Worm (Caenorhabditis elegans) whole organism, L4 larva: Measurements from ENCODE around the gene egg-1.

Experiments used
- F10B5.3 ChIP-seq: sonication (generic microtip); optimal IDR thresholded peaks from 2 replicates; lab custom pipeline; 2016; ENCODE audit warnings: mild to moderate bottlenecking, missing genetic modification characterization, missing compliant biosample characterization
- F26F4.8 ChIP-seq: fragments of 200-800 bp; sonication (Bioruptor generic); conservative IDR thresholded peaks from 2 replicates; pipeline ENCODE4 v1.3.6; 2022; ENCODE audit warnings: missing genetic modification characterization, missing compliant biosample characterization
- F37D6.2 ChIP-seq: sonication (generic microtip); optimal IDR thresholded peaks from 2 replicates; lab custom pipeline; 2016; ENCODE audit warnings: mild to moderate bottlenecking, missing genetic modification characterization, missing compliant biosample characterization
- F44E2.7 ChIP-seq: fragments of 200-800 bp; sonication (Bioruptor generic); IDR thresholded peaks from 2 replicates; pipeline ENCODE4 v2.1.2; 2022; ENCODE audit warnings: missing genetic modification characterization, missing compliant biosample characterization
- Y105C5A.15 ChIP-seq: fragments of 200-800 bp; sonication (Bioruptor generic); IDR thresholded peaks from 2 replicates; pipeline ENCODE4 v1.3.6; 2022; ENCODE audit warnings: missing genetic modification characterization, missing compliant biosample characterization
- Y75B8A.6 ChIP-seq: fragments of 200-800 bp; sonication (Bioruptor generic); IDR thresholded peaks from 2 replicates; pipeline ENCODE4 v1.3.6; 2022; ENCODE audit warnings: missing genetic modification reagents, missing genetic modification characterization, missing compliant biosample characterization
- ZK337.2 ChIP-seq: fragments of 200-800 bp; sonication (Bioruptor generic); IDR thresholded peaks from 2 replicates; pipeline ENCODE4 v1.3.6; 2022; ENCODE audit warnings: missing genetic modification reagents, missing genetic modification characterization, missing compliant biosample characterization
- ZK546.5 ChIP-seq, 2 experiments: sonication (generic microtip); optimal IDR thresholded peaks; 2 replicates each; lab custom pipeline; 2017; ENCODE audit warnings: missing biosample characterization in 2 of 2, missing genetic modification characterization in 2 of 2
- aha-1 ChIP-seq: fragments of 150-350 bp; peaks from one replicate; lab custom pipeline; 2014; ENCODE audit warnings: missing biosample characterization, missing genetic modification characterization
- aly-2 ChIP-seq: sonication (generic microtip); optimal IDR thresholded peaks from 2 replicates; lab custom pipeline; 2018; ENCODE audit warnings: missing biosample characterization, missing genetic modification characterization
- ama-1 ChIP-seq: fragments of 150-350 bp; optimal IDR thresholded peaks from 2 replicates; lab custom pipeline; 2014; ENCODE audit warnings: inconsistent platforms, mixed read lengths
- arid-1 ChIP-seq: fragments of 200-800 bp; sonication (Bioruptor generic); conservative IDR thresholded peaks from 2 replicates; pipeline ENCODE4 v1.3.6; 2022; ENCODE audit warnings: missing genetic modification reagents, missing genetic modification characterization, missing compliant biosample characterization
- attf-4 ChIP-seq: sonication (generic microtip); optimal IDR thresholded peaks from 3 replicates; lab custom pipeline; 2017; ENCODE audit warnings: missing biosample characterization, missing genetic modification characterization
- ceh-28 ChIP-seq: fragments of 150-350 bp; optimal IDR thresholded peaks from 2 replicates; lab custom pipeline; 2014; ENCODE audit warnings: missing biosample characterization, missing genetic modification reagents, missing genetic modification characterization
- ceh-32 ChIP-seq: sonication (generic microtip); optimal IDR thresholded peaks from 2 replicates; lab custom pipeline; 2016; ENCODE audit warnings: mild to moderate bottlenecking, missing genetic modification characterization, missing compliant biosample characterization; ENCODE audit not compliant: poor library complexity
- ceh-82 ChIP-seq: sonication (generic microtip); optimal IDR thresholded peaks from 2 replicates; lab custom pipeline; 2017; ENCODE audit warnings: missing biosample characterization, missing genetic modification characterization
- ces-1 ChIP-seq: fragments of 150-350 bp; sonication (generic microtip); optimal IDR thresholded peaks from 4 replicates; lab custom pipeline; 2014; ENCODE audit warnings: missing biosample characterization, missing genetic modification reagents, missing genetic modification characterization
- cey-2 ChIP-seq: sonication (generic microtip); optimal IDR thresholded peaks from 3 replicates; lab custom pipeline; 2017; ENCODE audit warnings: missing genetic modification characterization, mild to moderate bottlenecking, missing compliant biosample characterization, antibody characterized with exemption, borderline replicate concordance; ENCODE audit not compliant: insufficient read depth
- daf-16 ChIP-seq, 3 experiments: sonication (generic microtip); optimal IDR thresholded peaks; 2 replicates each; lab custom pipeline; 2016 to 2017; ENCODE audit warnings: missing genetic modification characterization in 3 of 3, missing genetic modification reagents in 3 of 3, mild to moderate bottlenecking in 2 of 3, missing compliant biosample characterization in 2 of 3, missing biosample characterization in 1 of 3, moderate library complexity in 1 of 3
- dmd-8 ChIP-seq: fragments of 200-800 bp; sonication (Bioruptor generic); IDR thresholded peaks from 2 replicates; pipeline ENCODE4 v1.3.6; 2022; ENCODE audit warnings: missing genetic modification characterization, missing compliant biosample characterization
- duxl-1 ChIP-seq: sonication (generic microtip); optimal IDR thresholded peaks from 2 replicates; lab custom pipeline; 2016; ENCODE audit warnings: mild to moderate bottlenecking, missing genetic modification characterization, moderate library complexity, missing compliant biosample characterization; ENCODE audit not compliant: poor library complexity
- dve-1 ChIP-seq: sonication (generic microtip); optimal IDR thresholded peaks from 2 replicates; lab custom pipeline; 2017; ENCODE audit warnings: antibody characterized with exemption, mild to moderate bottlenecking, missing genetic modification characterization, missing compliant biosample characterization; ENCODE audit not compliant: insufficient read depth
- egl-43 ChIP-seq: fragments of 200-800 bp; sonication (Bioruptor generic); IDR thresholded peaks from 2 replicates; pipeline ENCODE4 v1.3.6; 2022; ENCODE audit warnings: missing genetic modification reagents, missing genetic modification characterization, missing compliant biosample characterization
- fos-1 ChIP-seq: fragments of 150-350 bp; optimal IDR thresholded peaks from 2 replicates; lab custom pipeline; 2014; ENCODE audit warnings: missing biosample characterization, missing genetic modification characterization
- hif-1 ChIP-seq, 2 experiments: sonication (generic microtip); optimal IDR thresholded peaks; 2 replicates each; lab custom pipeline; 2016 to 2017; ENCODE audit warnings: missing compliant biosample characterization in 2 of 2, missing genetic modification characterization in 2 of 2, missing genetic modification reagents in 2 of 2, missing genotype in 2 of 2, mild to moderate bottlenecking in 1 of 2
- hlh-30 ChIP-seq: sonication (generic microtip); optimal IDR thresholded peaks from 2 replicates; lab custom pipeline; 2017; ENCODE audit warnings: antibody characterized with exemption, mild to moderate bottlenecking, missing genetic modification characterization, missing compliant biosample characterization; ENCODE audit not compliant: insufficient read depth
- hmg-1.1 ChIP-seq: fragments of 200-800 bp; sonication (Bioruptor generic); IDR thresholded peaks from 2 replicates; pipeline ENCODE4 v1.3.6; 2022; ENCODE audit warnings: missing genetic modification reagents, missing genetic modification characterization, missing compliant biosample characterization
- jun-1 ChIP-seq: fragments of 150-350 bp; optimal IDR thresholded peaks from 2 replicates; lab custom pipeline; 2014; ENCODE audit warnings: missing biosample characterization, missing genetic modification reagents, missing genetic modification characterization
- lim-7 ChIP-seq: fragments of 200-800 bp; sonication (Bioruptor generic); IDR thresholded peaks from 2 replicates; pipeline ENCODE4 v1.3.6; 2022; ENCODE audit warnings: missing genetic modification characterization, missing compliant biosample characterization
- lin-1 ChIP-seq: fragments of 200-800 bp; sonication (Bioruptor generic); IDR thresholded peaks from 2 replicates; pipeline ENCODE4 v1.3.6; 2022; ENCODE audit warnings: missing genetic modification reagents, missing genetic modification characterization, missing compliant biosample characterization
- lin-29 ChIP-seq: fragments of 200-800 bp; sonication (Bioruptor generic); IDR thresholded peaks from 2 replicates; pipeline ENCODE4 v1.3.6; 2022; ENCODE audit warnings: missing genetic modification reagents, missing genetic modification characterization, missing compliant biosample characterization
- lin-38 ChIP-seq: fragments of 200-800 bp; sonication (Bioruptor generic); IDR thresholded peaks from 2 replicates; pipeline ENCODE4 v1.3.6; 2022; ENCODE audit warnings: missing genetic modification reagents, missing genetic modification characterization, missing compliant biosample characterization
- lin-39 ChIP-seq: fragments of 150-350 bp; optimal IDR thresholded peaks from 2 replicates; lab custom pipeline; 2014; ENCODE audit warnings: missing biosample characterization, missing genetic modification reagents, missing genetic modification characterization
- lir-3 ChIP-seq: sonication (generic microtip); optimal IDR thresholded peaks from 2 replicates; lab custom pipeline; 2016; ENCODE audit warnings: mild to moderate bottlenecking, missing genetic modification characterization, missing compliant biosample characterization
- nhr-102 ChIP-seq: sonication (generic microtip); optimal IDR thresholded peaks from 2 replicates; lab custom pipeline; 2016; ENCODE audit warnings: mild to moderate bottlenecking, missing genetic modification characterization, moderate library complexity, missing compliant biosample characterization
- nhr-25 ChIP-seq: sonication (generic microtip); optimal IDR thresholded peaks from 2 replicates; lab custom pipeline; 2017; ENCODE audit warnings: missing genetic modification characterization, mild to moderate bottlenecking, missing compliant biosample characterization, antibody characterized with exemption, moderate library complexity, borderline replicate concordance; ENCODE audit not compliant: insufficient read depth
- nhr-42 ChIP-seq: fragments of 200-800 bp; sonication (Bioruptor generic); IDR thresholded peaks from 2 replicates; pipeline ENCODE4 v1.3.6; 2022; ENCODE audit warnings: missing genetic modification characterization, missing compliant biosample characterization
- nhr-48 ChIP-seq: sonication (generic microtip); optimal IDR thresholded peaks from 2 replicates; lab custom pipeline; 2016; ENCODE audit warnings: mild to moderate bottlenecking, missing genetic modification characterization, missing compliant biosample characterization
- nhr-6 ChIP-seq: fragments of 150-350 bp; optimal IDR thresholded peaks from 2 replicates; lab custom pipeline; 2014; ENCODE audit warnings: missing biosample characterization, missing genetic modification characterization
- pha-4 ChIP-seq, 2 experiments: fragments of 150-350 bp in 1 of 2; fragments of 200-800 bp in 1 of 2; sonication (Bioruptor generic) in 1 of 2; IDR thresholded peaks in 1 of 2; optimal IDR thresholded peaks in 1 of 2; 2 replicates each; pipeline versions ENCODE4 v1.3.6 to Lab custom; 2014 to 2022; ENCODE audit warnings: missing genetic modification characterization in 2 of 2, missing genetic modification reagents in 2 of 2, missing biosample characterization in 1 of 2, missing compliant biosample characterization in 1 of 2
- rbr-2 ChIP-seq: sonication (generic microtip); optimal IDR thresholded peaks from 2 replicates; lab custom pipeline; 2016; ENCODE audit warnings: missing genotype, missing genetic modification characterization, missing compliant biosample characterization
- saeg-2 ChIP-seq: fragments of 200-800 bp; sonication (Bioruptor generic); IDR thresholded peaks from 2 replicates; pipeline ENCODE4 v1.3.6; 2022; ENCODE audit warnings: missing genetic modification reagents, missing genetic modification characterization, missing compliant biosample characterization
- set-16 ChIP-seq: fragments of 200-800 bp; sonication (Bioruptor generic); IDR thresholded peaks from 2 replicates; pipeline ENCODE4 v1.3.6; 2022; ENCODE audit warnings: missing genetic modification reagents, missing genetic modification characterization, missing compliant biosample characterization
- skn-1 ChIP-seq: fragments of 150-350 bp; optimal IDR thresholded peaks from 2 replicates; lab custom pipeline; 2014; ENCODE audit warnings: missing biosample characterization, missing genetic modification characterization
- tag-97 ChIP-seq: fragments of 200-800 bp; sonication (Bioruptor generic); IDR thresholded peaks from 2 replicates; pipeline ENCODE4 v1.3.6; 2022; ENCODE audit warnings: missing genetic modification characterization, missing compliant biosample characterization
- tra-1 ChIP-seq: fragments of 200-800 bp; sonication (Bioruptor generic); IDR thresholded peaks from 2 replicates; pipeline ENCODE4 v1.3.6; 2022; ENCODE audit warnings: missing genetic modification reagents, missing genetic modification characterization, missing compliant biosample characterization
- unc-130 ChIP-seq: sonication (generic microtip); optimal IDR thresholded peaks from 2 replicates; lab custom pipeline; 2016; ENCODE audit warnings: missing genetic modification reagents, missing genetic modification characterization, missing compliant biosample characterization
- zag-1 ChIP-seq: fragments of 150-350 bp; optimal IDR thresholded peaks from 2 replicates; lab custom pipeline; 2014; ENCODE audit warnings: missing biosample characterization, missing genetic modification characterization
- zfp-3 ChIP-seq: fragments of 200-800 bp; sonication (Bioruptor generic); conservative IDR thresholded peaks from 2 replicates; pipeline ENCODE4 v1.3.6; 2022; ENCODE audit warnings: missing genetic modification reagents, missing genetic modification characterization, missing compliant biosample characterization
- zip-11 ChIP-seq: fragments of 200-800 bp; sonication (Bioruptor generic); IDR thresholded peaks from 2 replicates; pipeline ENCODE4 v1.3.6; 2022; ENCODE audit warnings: missing genetic modification characterization, missing compliant biosample characterization

The egg-1 gene

ce11 chrIII:5761886-5762285, 33.9 kb downstream of the egg-1 start (continued):
- TF ChIP-seq ceh-28 = no peak
- TF ChIP-seq hmg-1.1 (GFP tag; lab: Robert Waterston, UW) = peak; percentile 50; the same call in 1 of the 2 replicates
- peak; percentile 71 for TF ChIP-seq lin-38
- TF ChIP-seq Y105C5A.15 (GFP tag; lab: Robert Waterston, UW) = peak; percentile 76; the same call in 1 of the 2 replicates
- TF ChIP-seq ces-1 (GFP tag; lab: Kevin White, UChicago) = no peak
- no peak for TF ChIP-seq duxl-1
- peak; percentile 50 for TF ChIP-seq unc-130 (GFP tag; lab: Kevin White, UChicago)
- TF ChIP-seq lin-1 (GFP tag; lab: Robert Waterston, UW) = no peak
- TF ChIP-seq arid-1 = peak; percentile 10; the same call in 1 of the 2 replicates
- TF ChIP-seq daf-16 (GFP tag; optimal IDR thresholded peaks at IDR 0.05; lab: Kevin White, UChicago) = peak in 1 of 2 experiments; percentile 39
- TF ChIP-seq daf-16 (tag; optimal IDR thresholded peaks at IDR 0.05; lab: Kevin White, UChicago) = no peak
- no peak for TF ChIP-seq lir-3
- no peak for TF ChIP-seq ZK337.2 (GFP tag; lab: Robert Waterston, UW)
- TF ChIP-seq pha-4 (GFP tag; IDR thresholded peaks at IDR 0.05; lab: Robert Waterston, UW) = peak; percentile 65
- no peak for TF ChIP-seq pha-4 (tag; optimal IDR thresholded peaks at IDR 0.05; lab: Kevin White, UChicago)
- TF ChIP-seq zip-11 (GFP tag; lab: Robert Waterston, UW) = no peak
- no peak for TF ChIP-seq F37D6.2 (tag; lab: Kevin White, UChicago)
- TF ChIP-seq aha-1 (tag; lab: Kevin White, UChicago) = no peak
- TF ChIP-seq set-16 (GFP tag; lab: Robert Waterston, UW) = no peak
- TF ChIP-seq zfp-3 = no peak
- no peak for TF ChIP-seq nhr-25 (tag; lab: Kevin White, UChicago)
- peak; percentile 50 for TF ChIP-seq tra-1 (GFP tag; lab: Robert Waterston, UW)
- peak; percentile 78 for TF ChIP-seq lim-7
- TF ChIP-seq Y75B8A.6 (GFP tag; lab: Robert Waterston, UW) = peak; percentile 73; the same call in 1 of the 2 replicates
- TF ChIP-seq ama-1 = no peak
- TF ChIP-seq ZK546.5 (tag; optimal IDR thresholded peaks at IDR 0.05; lab: Kevin White, UChicago) = no peak
- no peak for TF ChIP-seq rbr-2 (tag; lab: Kevin White, UChicago)
- TF ChIP-seq F26F4.8 (GFP tag; lab: Robert Waterston, UW) = peak; percentile 53
- TF ChIP-seq nhr-42 = no peak
- no peak for TF ChIP-seq F10B5.3 (tag; lab: Kevin White, UChicago)
- no peak for TF ChIP-seq hif-1 (tag; optimal IDR thresholded peaks at IDR 0.05; lab: Kevin White, UChicago)
- TF ChIP-seq lin-29 (GFP tag; lab: Robert Waterston, UW) = no peak
- peak; percentile 88 for TF ChIP-seq egl-43 (GFP tag; lab: Robert Waterston, UW)
- TF ChIP-seq attf-4 = no peak
- TF ChIP-seq zag-1 (tag; lab: Kevin White, UChicago) = no peak
- no peak for TF ChIP-seq jun-1 (tag; lab: Kevin White, UChicago)
- no peak for TF ChIP-seq skn-1 (tag; lab: Kevin White, UChicago)
- TF ChIP-seq ceh-82 (tag; lab: Kevin White, UChicago) = no peak
- no peak for TF ChIP-seq cey-2 (tag; lab: Kevin White, UChicago)
- no peak for TF ChIP-seq nhr-6 (tag; lab: Kevin White, UChicago)
- peak; percentile 6 for TF ChIP-seq nhr-102 (tag; lab: Kevin White, UChicago)
- TF ChIP-seq dmd-8 (GFP tag; lab: Robert Waterston, UW) = 0 out of 2 replicates have a peak, but pooled peaks have one; percentile 65
- TF ChIP-seq ceh-32 (tag; lab: Kevin White, UChicago) = no peak
- 0 out of 2 replicates have a peak, but pooled peaks have one; percentile 40 for TF ChIP-seq F44E2.7
- TF ChIP-seq dve-1 (tag; lab: Kevin White, UChicago) = peak; percentile 12
- TF ChIP-seq tag-97 (GFP tag; lab: Robert Waterston, UW) = no peak
- TF ChIP-seq aly-2 (tag; lab: Kevin White, UChicago) = no peak
- TF ChIP-seq saeg-2 (GFP tag; lab: Robert Waterston, UW) = no peak
- no peak for TF ChIP-seq lin-39
- peak; percentile 47 for TF ChIP-seq hlh-30 (tag; lab: Kevin White, UChicago)
- no peak for TF ChIP-seq fos-1
- no peak for TF ChIP-seq nhr-48 (tag; lab: Kevin White, UChicago)
